Worm (Caenorhabditis elegans): ENCODE measurements around the gene his-31.

his-31 gene

DNA sequence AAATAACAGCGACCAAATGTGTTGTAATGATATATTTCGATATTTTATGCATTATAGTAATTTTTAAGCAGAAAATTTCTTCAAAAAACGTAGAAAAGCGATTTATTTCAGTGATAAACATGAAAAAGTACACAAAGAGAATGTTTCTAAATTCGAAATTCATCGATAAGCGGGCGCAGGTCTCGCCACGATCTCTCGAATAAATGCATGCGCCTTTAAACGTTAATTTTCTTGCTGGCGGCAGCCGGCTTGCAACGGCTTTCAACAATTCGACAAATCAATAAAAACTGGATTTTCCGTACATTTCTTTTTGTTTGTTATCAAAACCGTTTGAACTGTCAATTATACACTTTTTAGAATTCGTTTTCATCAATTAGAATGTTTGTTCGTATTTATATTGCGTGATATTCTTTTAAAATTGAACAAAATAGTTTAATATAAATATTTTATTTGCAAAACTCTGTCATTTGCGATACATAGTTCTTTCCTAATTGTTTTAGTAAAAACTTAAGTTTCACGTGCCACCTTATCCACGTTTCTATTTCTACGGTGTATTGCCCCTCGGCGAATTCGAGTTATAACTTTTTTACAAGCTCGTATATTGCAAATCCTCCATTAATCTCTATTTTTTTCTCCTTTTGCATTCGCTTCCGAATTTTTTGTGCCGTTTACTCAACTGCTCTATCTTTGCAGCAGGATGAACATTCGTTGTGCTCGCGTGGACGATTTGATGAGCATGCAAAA, 44.0 kb downstream of the his-31 start, which contains the start of gene daf-31 (continued):
- TF ChIP-seq dmd-6 (GFP tag; IDR thresholded peaks at IDR 0.05) (no peak; the same call in 1 of the 2 replicates), hif-1 (tag; optimal IDR thresholded peaks at IDR 0.05) (no peak), fkh-10 (GFP tag; optimal IDR thresholded peaks at IDR 0.05) (no peak), ceh-32 (tag; optimal IDR thresholded peaks at IDR 0.05; ENCODE audit: poor library complexity) (no peak), pha-4 (GFP tag; IDR thresholded peaks at IDR 0.05) (no peak), pha-4 (tag; optimal IDR thresholded peaks at IDR 0.05) (peak; percentile 39), nhr-28 (tag; optimal IDR thresholded peaks at IDR 0.05) (peak; percentile 3), Y105C5A.15 (GFP tag; IDR thresholded peaks at IDR 0.05) (no peak), hlh-30 (tag; optimal IDR thresholded peaks at IDR 0.05; ENCODE audit: insufficient read depth) (peak; percentile 23), madf-9 (GFP tag; conservative IDR thresholded peaks at IDR 0.05) (no peak), madf-5 (GFP tag; IDR thresholded peaks at IDR 0.05) (no peak), lin-39 (tag; optimal IDR thresholded peaks at IDR 0.05) (no peak), attf-4 (tag; optimal IDR thresholded peaks at IDR 0.05) (no peak), spr-1 (tag; optimal IDR thresholded peaks at IDR 0.05) (no peak), dve-1 (tag; optimal IDR thresholded peaks at IDR 0.05; ENCODE audit: insufficient read depth) (peak; percentile 36), ceh-62 (tag; optimal IDR thresholded peaks at IDR 0.05) (no peak), zag-1 (tag; optimal IDR thresholded peaks at IDR 0.05) (no peak), gei-8 (GFP tag; optimal IDR thresholded peaks at IDR 0.05) (no peak), nhr-6 (tag; optimal IDR thresholded peaks at IDR 0.05) (peak; percentile 56)

DNA sequence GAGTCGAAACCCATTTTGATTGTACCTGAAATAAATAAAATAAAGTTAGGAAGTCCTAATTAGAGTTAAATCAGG, 44.4 kb downstream of the his-31 start, which contains the start of gene nucl-1:
TSS of gene nucl-1 (minus strand) at position 26 of the 75 bp plus-strand sequence.
- TF ChIP-seq mdt-29 (GFP tag; IDR thresholded peaks at IDR 0.05) = no peak
- TF ChIP-seq cey-2 (tag; optimal IDR thresholded peaks at IDR 0.05; ENCODE audit: borderline replicate concordance, insufficient read depth) = no peak
- TF ChIP-seq fos-1 (tag; optimal IDR thresholded peaks at IDR 0.05) = no peak
- no peak for TF ChIP-seq hif-1 (tag; optimal IDR thresholded peaks at IDR 0.05)
- TF ChIP-seq nhr-41 (GFP tag; IDR thresholded peaks at IDR 0.05) = no peak
- no peak for TF ChIP-seq lin-39 (tag; optimal IDR thresholded peaks at IDR 0.05)
- no peak for TF ChIP-seq aha-1 (tag)
- no peak for TF ChIP-seq ceh-28 (tag; optimal IDR thresholded peaks at IDR 0.05)
- TF ChIP-seq ztf-7 (tag; optimal IDR thresholded peaks at IDR 0.05) = no peak
- TF ChIP-seq lsy-2 (tag; optimal IDR thresholded peaks at IDR 0.05) = no peak
- no peak for TF ChIP-seq snpc-1.2 (GFP tag; IDR thresholded peaks at IDR 0.05)
- TF ChIP-seq ZK546.5 (tag; optimal IDR thresholded peaks at IDR 0.05) = no peak
- TF ChIP-seq zip-2 (tag; optimal IDR thresholded peaks at IDR 0.05) = no peak

DNA sequence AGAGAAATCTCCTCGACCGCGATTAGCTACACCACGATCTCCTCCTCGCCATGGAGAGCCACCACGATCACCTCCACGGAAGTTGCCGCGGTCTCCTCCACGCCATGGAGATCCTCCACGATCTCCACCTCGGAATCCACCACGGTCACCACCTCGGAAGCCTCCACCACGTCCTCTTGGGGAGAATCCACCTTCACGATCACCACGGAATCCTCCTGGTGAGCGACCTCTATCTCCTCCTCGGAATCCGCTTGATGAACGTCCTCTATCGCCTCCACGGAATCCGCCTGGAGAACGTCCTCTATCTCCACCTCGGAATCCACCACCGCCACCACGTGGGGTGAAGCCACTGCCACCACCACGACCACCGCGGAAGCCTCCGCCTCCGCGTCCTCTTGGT, 44.7 kb downstream of the his-31 start:
- TF ChIP-seq lin-38 (GFP tag; IDR thresholded peaks at IDR 0.05) = no peak
- no peak for TF ChIP-seq lin-15B (tag; optimal IDR thresholded peaks at IDR 0.05)
- TF ChIP-seq mdl-1 (tag; optimal IDR thresholded peaks at IDR 0.05) = no peak
- no peak for TF ChIP-seq zfp-3 (GFP tag; conservative IDR thresholded peaks at IDR 0.05)
- TF ChIP-seq tag-97 (GFP tag; IDR thresholded peaks at IDR 0.05) = no peak
- 0 out of 2 replicates have a peak, but pooled peaks have one; percentile 8 for TF ChIP-seq lin-1 (GFP tag; IDR thresholded peaks at IDR 0.05)
- no peak for TF ChIP-seq hlh-11 (tag; optimal IDR thresholded peaks at IDR 0.05)
- no peak for TF ChIP-seq unc-39 (tag; optimal IDR thresholded peaks at IDR 0.05)
- TF ChIP-seq set-16 (GFP tag; IDR thresholded peaks at IDR 0.05) = peak; percentile 94
- no peak for TF ChIP-seq daf-8 (GFP tag; IDR thresholded peaks at IDR 0.05)
- no peak for TF ChIP-seq zip-11 (GFP tag; IDR thresholded peaks at IDR 0.05)
- 0 out of 2 replicates have a peak, but pooled peaks have one; percentile 51 for TF ChIP-seq egl-43 (GFP tag; IDR thresholded peaks at IDR 0.05)
- no peak for TF ChIP-seq F26F4.8 (GFP tag; conservative IDR thresholded peaks at IDR 0.05)
- TF ChIP-seq mdt-29 (GFP tag; IDR thresholded peaks at IDR 0.05) = no peak

Measured in whole organism, L4 larva.